Worm (Caenorhabditis elegans) whole organism, L4/young adult: ENCODE results near the gene Y47D7A.15.

ENCODE experiments used
- W03F9.2 ChIP-seq: fragments of 150-350 bp; optimal IDR thresholded peaks from 2 replicates; lab custom pipeline; 2014; ENCODE audit warnings: missing biosample characterization, missing genetic modification characterization
- dao-5 ChIP-seq: sonication (generic microtip); optimal IDR thresholded peaks from 2 replicates; lab custom pipeline; 2016; ENCODE audit warnings: missing genotype, missing genetic modification characterization, moderate library complexity, missing compliant biosample characterization
- him-1 ChIP-seq: sonication (generic microtip); optimal IDR thresholded peaks from 2 replicates; lab custom pipeline; 2016; ENCODE audit warnings: missing genotype, missing genetic modification reagents, missing genetic modification characterization, missing compliant biosample characterization

DNA sequence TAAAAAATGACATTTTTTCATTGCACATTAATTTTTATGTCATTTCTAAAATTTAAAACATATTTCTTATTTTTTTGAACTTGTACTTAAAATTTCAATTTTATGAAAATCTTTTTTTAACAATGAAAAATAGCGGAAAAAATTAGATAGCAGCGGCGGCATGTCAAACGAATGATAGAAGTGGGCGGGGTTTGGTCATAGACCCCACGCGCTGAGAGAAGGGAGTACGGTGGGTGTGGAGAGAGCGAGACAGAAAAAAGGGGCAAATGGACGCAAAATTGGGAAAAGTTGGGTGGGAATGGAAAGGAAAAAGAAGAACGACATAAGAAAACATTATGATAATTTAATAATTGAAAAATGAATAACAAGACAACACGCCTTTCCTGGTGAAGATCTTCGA lies 45.1 kb downstream of the Y47D7A.15 start:
- TF ChIP-seq him-1 (tag; lab: Kevin White, UChicago) (no peak), W03F9.2 (tag; lab: Kevin White, UChicago) (no peak), dao-5 (tag; lab: Kevin White, UChicago) (no peak)
